Fruit fly (Drosophila melanogaster) whole organism, larva: ENCODE results near the gene TwdlE.

ENCODE experiments used
- noc ChIP-seq: fragments of 200-800 bp; sonication (Bioruptor generic); optimal IDR thresholded peaks from 3 replicates; lab custom pipeline; 2019; ENCODE audit warnings: missing biosample characterization, mild to moderate bottlenecking, missing genetic modification characterization, moderate library complexity

The TwdlE gene

dm6 chr2L:7833238-7833637 is 27.4 kb downstream of the TwdlE start:
- TF ChIP-seq noc (tag; lab: Kevin White, UChicago): no peak

- TF ChIP-seq noc (tag; lab: Kevin White, UChicago): no peak
Measured at dm6 chr2L:7828901-7829300, 31.7 kb downstream of the TwdlE start.

- TF ChIP-seq noc (tag; lab: Kevin White, UChicago): peak; percentile 0
Measured at dm6 chr2L:7828231-7828630, 32.4 kb downstream of the TwdlE start.

dm6 chr2L:7827045-7828004 is 33.3 kb downstream of the TwdlE start, which contains the start of the genes Rack1 and mts:
TSS of gene Rack1 (minus strand) at chr2L:7827315.
TSS of gene mts (plus strand) at chr2L:7827650.
- peak; percentile 61 for TF ChIP-seq noc (tag; lab: Kevin White, UChicago)

dm6 chr2L:7821279-7821848 is 39.3 kb downstream of the TwdlE start:
- TF ChIP-seq noc (tag; lab: Kevin White, UChicago): peak; percentile 19

dm6 chr2L:7820851-7821250 is 39.8 kb downstream of the TwdlE start, which contains the start of gene CG7115:
TSS of gene CG7115 (plus strand) at chr2L:7821151.
- TF ChIP-seq noc (tag; lab: Kevin White, UChicago): no peak

dm6 chr2L:7820408-7820807 is 40.2 kb downstream of the TwdlE start:
- no peak for TF ChIP-seq noc (tag; lab: Kevin White, UChicago)

- no peak for TF ChIP-seq noc (tag; lab: Kevin White, UChicago)
Measured at dm6 chr2L:7813357-7813756, 47.3 kb downstream of the TwdlE start.

dm6 chr2L:7812555-7813339 is 47.9 kb downstream of the TwdlE start:
- no peak for TF ChIP-seq noc (tag; lab: Kevin White, UChicago)

dm6 chr2L:7811249-7812002 is 49.2 kb downstream of the TwdlE start, which contains the start of gene LanB1:
TSS of gene LanB1 (plus strand) at chr2L:7811438.
- TF ChIP-seq noc (tag; lab: Kevin White, UChicago): no peak

dm6 chr2L:7810519-7810918 is 50.1 kb downstream of the TwdlE start, which contains the start of gene Cdc14:
TSS of gene Cdc14 (minus strand) at chr2L:7810703.
- no peak for TF ChIP-seq noc (tag; lab: Kevin White, UChicago)

- peak; percentile 2 for TF ChIP-seq noc (tag; lab: Kevin White, UChicago)
Measured at dm6 chr2L:7809699-7810088, 50.9 kb downstream of the TwdlE start.

- no peak for TF ChIP-seq noc (tag; lab: Kevin White, UChicago)
Measured at dm6 chr2L:7808886-7809698, 51.5 kb downstream of the TwdlE start.
